Worm (Caenorhabditis elegans) whole organism, late embryonic: ENCODE data around the gene srt-55.

Source experiments
- C08G9.2 ChIP-seq: sonication (generic microtip); optimal IDR thresholded peaks from 2 replicates; lab custom pipeline; 2016; ENCODE audit warnings: mild to moderate bottlenecking, missing genetic modification characterization, moderate library complexity, missing compliant biosample characterization
- F13H6.1 ChIP-seq: sonication (generic microtip); optimal IDR thresholded peaks from 2 replicates; lab custom pipeline; 2016; ENCODE audit warnings: missing genetic modification characterization, missing compliant biosample characterization
- K02D7.2 ChIP-seq: sonication (generic microtip); optimal IDR thresholded peaks from 2 replicates; lab custom pipeline; 2017; ENCODE audit warnings: mild to moderate bottlenecking, missing genetic modification characterization, missing compliant biosample characterization
- K09A11.1 ChIP-seq: sonication (generic microtip); optimal IDR thresholded peaks from 2 replicates; lab custom pipeline; 2017; ENCODE audit warnings: antibody characterized with exemption, mild to moderate bottlenecking, missing genetic modification characterization, missing compliant biosample characterization; ENCODE audit not compliant: insufficient read depth
- Y22D7AL.16 ChIP-seq: sonication (generic microtip); optimal IDR thresholded peaks from 2 replicates; lab custom pipeline; 2016; ENCODE audit warnings: missing genetic modification characterization, missing compliant biosample characterization
- ahr-1 ChIP-seq: sonication (generic microtip); optimal IDR thresholded peaks from 2 replicates; lab custom pipeline; 2016; ENCODE audit warnings: missing genetic modification characterization, missing compliant biosample characterization
- ama-1 ChIP-seq: fragments of 150-350 bp; optimal IDR thresholded peaks from 2 replicates; lab custom pipeline; 2014
- ceh-18 ChIP-seq: sonication (generic microtip); optimal IDR thresholded peaks from 2 replicates; lab custom pipeline; 2016; ENCODE audit warnings: missing genetic modification characterization, missing compliant biosample characterization
- ceh-2 ChIP-seq: sonication (generic microtip); optimal IDR thresholded peaks from 2 replicates; lab custom pipeline; 2016; ENCODE audit warnings: missing genotype, missing genetic modification characterization, missing compliant biosample characterization
- ceh-31 ChIP-seq: sonication (generic microtip); optimal IDR thresholded peaks from 2 replicates; lab custom pipeline; 2016; ENCODE audit warnings: missing genetic modification characterization, missing compliant biosample characterization
- ceh-9 ChIP-seq: sonication (generic microtip); optimal IDR thresholded peaks from 2 replicates; lab custom pipeline; 2016; ENCODE audit warnings: mild to moderate bottlenecking, missing genetic modification characterization, inconsistent platforms, missing compliant biosample characterization
- che-1 ChIP-seq: sonication (generic microtip); optimal IDR thresholded peaks from 2 replicates; lab custom pipeline; 2016; ENCODE audit warnings: mild to moderate bottlenecking, missing genetic modification characterization, missing compliant biosample characterization
- ets-4 ChIP-seq: sonication (generic microtip); optimal IDR thresholded peaks from 2 replicates; lab custom pipeline; 2016; ENCODE audit warnings: missing genetic modification characterization, missing compliant biosample characterization
- eyg-1 ChIP-seq: sonication (generic microtip); optimal IDR thresholded peaks from 2 replicates; lab custom pipeline; 2016; ENCODE audit warnings: missing genotype, missing genetic modification characterization, missing compliant biosample characterization
- fax-1 ChIP-seq: sonication (generic microtip); optimal IDR thresholded peaks from 2 replicates; lab custom pipeline; 2016; ENCODE audit warnings: missing genotype, missing genetic modification characterization, missing compliant biosample characterization
- gmeb-2 ChIP-seq: sonication (generic microtip); optimal IDR thresholded peaks from 2 replicates; lab custom pipeline; 2016; ENCODE audit warnings: missing genetic modification characterization, inconsistent platforms, missing compliant biosample characterization
- hlh-13 ChIP-seq: fragments of 200-800 bp; sonication (Bioruptor generic); optimal IDR thresholded peaks from 2 replicates; lab custom pipeline; 2018; ENCODE audit warnings: mild to moderate bottlenecking, missing genetic modification characterization, missing compliant biosample characterization
- hlh-15 ChIP-seq: sonication (generic microtip); optimal IDR thresholded peaks from 2 replicates; lab custom pipeline; 2016; ENCODE audit warnings: missing genetic modification characterization, missing compliant biosample characterization
- hlh-30 ChIP-seq: sonication (generic microtip); optimal IDR thresholded peaks from 2 replicates; lab custom pipeline; 2017; ENCODE audit warnings: antibody characterized with exemption, missing genetic modification characterization, missing compliant biosample characterization; ENCODE audit not compliant: insufficient read depth
- hlh-8 ChIP-seq: sonication (generic microtip); optimal IDR thresholded peaks from 2 replicates; lab custom pipeline; 2016; ENCODE audit warnings: missing genotype, missing genetic modification characterization, missing compliant biosample characterization
- lim-6 ChIP-seq: sonication (generic microtip); optimal IDR thresholded peaks from 2 replicates; lab custom pipeline; 2016; ENCODE audit warnings: missing genetic modification characterization, missing compliant biosample characterization
- lin-11 ChIP-seq: fragments of 200-800 bp; sonication (Bioruptor generic); optimal IDR thresholded peaks from 2 replicates; lab custom pipeline; 2018; ENCODE audit warnings: mild to moderate bottlenecking, missing genetic modification characterization, missing compliant biosample characterization
- madf-2 ChIP-seq: sonication (generic microtip); optimal IDR thresholded peaks from 2 replicates; lab custom pipeline; 2017; ENCODE audit warnings: missing genetic modification characterization, missing compliant biosample characterization
- mec-3 ChIP-seq: sonication (generic microtip); optimal IDR thresholded peaks from 2 replicates; lab custom pipeline; 2016; ENCODE audit warnings: borderline replicate concordance, missing genetic modification characterization, missing compliant biosample characterization
- nhr-11 ChIP-seq: fragments of 150-350 bp; optimal IDR thresholded peaks from 2 replicates; lab custom pipeline; 2014; ENCODE audit warnings: missing biosample characterization, missing genetic modification characterization
- nhr-232 ChIP-seq: sonication (generic microtip); optimal IDR thresholded peaks from 2 replicates; lab custom pipeline; 2016; ENCODE audit warnings: missing genetic modification characterization, missing compliant biosample characterization
- odd-2 ChIP-seq: sonication (generic microtip); optimal IDR thresholded peaks from 2 replicates; lab custom pipeline; 2017; ENCODE audit warnings: antibody characterized with exemption, mild to moderate bottlenecking, missing genetic modification characterization, missing compliant biosample characterization
- pax-1 ChIP-seq: fragments of 150-350 bp; optimal IDR thresholded peaks from 2 replicates; lab custom pipeline; 2014; ENCODE audit warnings: missing biosample characterization, missing genetic modification characterization
- pha-2 ChIP-seq: sonication (generic microtip); optimal IDR thresholded peaks from 2 replicates; lab custom pipeline; 2017; ENCODE audit warnings: mild to moderate bottlenecking, missing genetic modification characterization, missing compliant biosample characterization
- rnt-1 ChIP-seq: sonication (generic microtip); optimal IDR thresholded peaks from 2 replicates; lab custom pipeline; 2016; ENCODE audit warnings: missing genetic modification characterization, missing compliant biosample characterization
- sox-2 ChIP-seq: fragments of 200-800 bp; sonication (Bioruptor generic); IDR thresholded peaks from 2 replicates; pipeline ENCODE4 v1.3.6; 2022; ENCODE audit warnings: missing genetic modification reagents, missing genetic modification characterization, missing compliant biosample characterization
- syd-9 ChIP-seq: sonication (generic microtip); optimal IDR thresholded peaks from 2 replicates; lab custom pipeline; 2016; ENCODE audit warnings: mild to moderate bottlenecking, missing genetic modification characterization, moderate library complexity, missing compliant biosample characterization
- tbx-2 ChIP-seq: sonication (generic microtip); optimal IDR thresholded peaks from 2 replicates; lab custom pipeline; 2016; ENCODE audit warnings: missing genetic modification characterization, missing compliant biosample characterization
- tbx-7 ChIP-seq: sonication (generic microtip); optimal IDR thresholded peaks from 2 replicates; lab custom pipeline; 2016; ENCODE audit warnings: missing genotype, missing genetic modification characterization, missing compliant biosample characterization
- unc-42 ChIP-seq: sonication (generic microtip); optimal IDR thresholded peaks from 2 replicates; lab custom pipeline; 2016; ENCODE audit warnings: missing genotype, missing genetic modification characterization, missing compliant biosample characterization
- unc-55 ChIP-seq: sonication (generic microtip); optimal IDR thresholded peaks from 2 replicates; lab custom pipeline; 2017; ENCODE audit warnings: missing biosample characterization, missing genetic modification reagents, missing genetic modification characterization
- unc-86 ChIP-seq: sonication (generic microtip); optimal IDR thresholded peaks from 2 replicates; lab custom pipeline; 2016; ENCODE audit warnings: missing genetic modification characterization, missing compliant biosample characterization
- zip-5 ChIP-seq: sonication (generic microtip); optimal IDR thresholded peaks from 2 replicates; lab custom pipeline; 2016; ENCODE audit warnings: missing genetic modification characterization, missing compliant biosample characterization

Gene srt-55

ce11 chrIII:10146701-10147100 is 40.4 kb upstream of the srt-55 start, which contains the start of gene K08E5.1:
Gene K08E5.1, minus strand, starts transcription at chrIII:10146801.
- TF ChIP-seq tbx-2 (tag; lab: Kevin White, UChicago) (no peak), eyg-1 (tag; lab: Kevin White, UChicago) (no peak), ceh-18 (tag; lab: Kevin White, UChicago) (no peak), madf-2 (no peak), zip-5 (tag; lab: Kevin White, UChicago) (no peak), lim-6 (tag; lab: Kevin White, UChicago) (no peak), ahr-1 (tag; lab: Kevin White, UChicago) (no peak), pha-2 (tag; lab: Kevin White, UChicago) (no peak), fax-1 (no peak), ceh-9 (no peak), syd-9 (no peak), unc-86 (tag; lab: Kevin White, UChicago) (no peak), hlh-15 (tag; lab: Kevin White, UChicago) (no peak), hlh-8 (no peak), ets-4 (tag; lab: Kevin White, UChicago) (no peak)

- no peak for TF ChIP-seq rnt-1 (tag; lab: Kevin White, UChicago)
- no peak for TF ChIP-seq lim-6 (tag; lab: Kevin White, UChicago)
- TF ChIP-seq F13H6.1 (tag; lab: Kevin White, UChicago): no peak
- TF ChIP-seq C08G9.2 (tag; lab: Kevin White, UChicago): no peak
- TF ChIP-seq sox-2 (GFP tag; lab: Robert Waterston, UW): no peak
- TF ChIP-seq gmeb-2 (tag; lab: Kevin White, UChicago): no peak
- no peak for TF ChIP-seq syd-9
- no peak for TF ChIP-seq che-1 (tag; lab: Kevin White, UChicago)
- no peak for TF ChIP-seq ceh-18 (tag; lab: Kevin White, UChicago)
- no peak for TF ChIP-seq nhr-232
- TF ChIP-seq tbx-7: no peak
- no peak for TF ChIP-seq tbx-2 (tag; lab: Kevin White, UChicago)
- no peak for TF ChIP-seq nhr-11 (tag; lab: Kevin White, UChicago)
- TF ChIP-seq Y22D7AL.16 (tag; lab: Kevin White, UChicago): no peak
- TF ChIP-seq fax-1: no peak
- no peak for TF ChIP-seq ceh-31 (tag; lab: Kevin White, UChicago)
- no peak for TF ChIP-seq K09A11.1 (tag; lab: Kevin White, UChicago)
- TF ChIP-seq unc-42 (tag; lab: Kevin White, UChicago): no peak
- no peak for TF ChIP-seq ceh-9
- no peak for TF ChIP-seq hlh-13 (GFP tag; lab: Kevin White, UChicago)
Measured at ce11 chrIII:10140732-10141131, 34.4 kb upstream of the srt-55 start, which contains the start of gene K08E5.6. Gene K08E5.6, plus strand, starts transcription at chrIII:10141032.

ce11 chrIII:10136778-10137177 is 30.5 kb upstream of the srt-55 start, which contains the start of gene ZK1128.7:
Gene ZK1128.7, plus strand, starts transcription at chrIII:10137006.
- TF ChIP-seq mec-3: no peak
- no peak for TF ChIP-seq odd-2 (tag; lab: Kevin White, UChicago)
- no peak for TF ChIP-seq lin-11
- peak; percentile 9 for TF ChIP-seq unc-55 (GFP tag; lab: Kevin White, UChicago)

- TF ChIP-seq gmeb-2 (tag; lab: Kevin White, UChicago) (no peak), ceh-2 (tag; lab: Kevin White, UChicago) (no peak), K02D7.2 (tag; lab: Kevin White, UChicago) (no peak), eyg-1 (tag; lab: Kevin White, UChicago) (no peak), hlh-30 (no peak), lin-11 (no peak), ama-1 (lab: Kevin White, UChicago) (no peak), syd-9 (no peak), ets-4 (tag; lab: Kevin White, UChicago) (no peak), ceh-9 (no peak), hlh-15 (tag; lab: Kevin White, UChicago) (no peak), pax-1 (tag; lab: Kevin White, UChicago) (no peak), Y22D7AL.16 (tag; lab: Kevin White, UChicago) (no peak)
Measured at ce11 chrIII:10134517-10134916, 28.2 kb upstream of the srt-55 start.
